Fruit fly (Drosophila melanogaster) whole organism, embryonic: ENCODE data around the gene IntS10.

Experiments
- Adf1 ChIP-seq: fragments of 200-800 bp; sonication (Bioruptor generic); IDR thresholded peaks from 2 replicates; pipeline ENCODE4 v1.3.6; 2022; ENCODE audit warnings: missing biosample characterization, missing genetic modification characterization
- Atf3 ChIP-seq: fragments of 200-800 bp; sonication (Bioruptor generic); optimal IDR thresholded peaks from 3 replicates; lab custom pipeline; 2016; ENCODE audit warnings: missing biosample characterization, missing genetic modification characterization
- CG10209 ChIP-seq: fragments of 200-800 bp; sonication (Bioruptor generic); optimal IDR thresholded peaks from 3 replicates; lab custom pipeline; 2017; ENCODE audit warnings: missing biosample characterization, mild to moderate bottlenecking, missing genetic modification characterization, missing genetic modification reagents
- CG10267 ChIP-seq: fragments of 200-800 bp; sonication (Bioruptor generic); optimal IDR thresholded peaks from 2 replicates; lab custom pipeline; 2018; ENCODE audit warnings: missing biosample characterization, mild to moderate bottlenecking, missing genetic modification characterization, moderate library complexity
- CG10462 ChIP-seq: fragments of 200-800 bp; sonication (Bioruptor generic); optimal IDR thresholded peaks from 2 replicates; lab custom pipeline; 2016; ENCODE audit warnings: missing biosample characterization, missing genetic modification characterization
- CG11723 ChIP-seq: fragments of 200-800 bp; sonication (Bioruptor generic); optimal IDR thresholded peaks from 2 replicates; lab custom pipeline; 2017; ENCODE audit warnings: missing biosample characterization, mild to moderate bottlenecking, missing genetic modification characterization
- CG12391 ChIP-seq: fragments of 200-800 bp; sonication (Bioruptor generic); optimal IDR thresholded peaks from 3 replicates; lab custom pipeline; 2018; ENCODE audit warnings: missing biosample characterization, mild to moderate bottlenecking, missing genetic modification characterization, moderate library complexity
- CG12942 ChIP-seq: fragments of 200-800 bp; sonication (Bioruptor generic); optimal IDR thresholded peaks from 3 replicates; lab custom pipeline; 2016; ENCODE audit warnings: missing biosample characterization, missing genetic modification characterization
- CG13287 ChIP-seq: fragments of 200-800 bp; sonication (Bioruptor generic); IDR thresholded peaks from 2 replicates; pipeline ENCODE4 v1.3.6; 2022; ENCODE audit warnings: missing biosample characterization, missing genetic modification characterization; ENCODE audit not compliant: partially characterized antibody
- CG15073 ChIP-seq: fragments of 200-800 bp; sonication (Bioruptor generic); optimal IDR thresholded peaks from 2 replicates; lab custom pipeline; 2016; ENCODE audit warnings: missing biosample characterization, missing genetic modification characterization
- CG1529 ChIP-seq: fragments of 200-800 bp; sonication (Bioruptor generic); optimal IDR thresholded peaks from 3 replicates; lab custom pipeline; 2018; ENCODE audit warnings: missing biosample characterization, missing genetic modification characterization
- CG15696 ChIP-seq: fragments of 200-800 bp; sonication (Bioruptor generic); optimal IDR thresholded peaks from 2 replicates; lab custom pipeline; 2019; ENCODE audit warnings: missing biosample characterization, mild to moderate bottlenecking, missing genetic modification characterization, moderate library complexity
- CG17829 ChIP-seq: fragments of 200-800 bp; optimal IDR thresholded peaks from 2 replicates; lab custom pipeline; 2019; ENCODE audit warnings: missing biosample characterization, mild to moderate bottlenecking, missing genetic modification characterization, moderate library complexity
- CG2202 ChIP-seq: fragments of 200-800 bp; sonication (Bioruptor generic); optimal IDR thresholded peaks from 2 replicates; lab custom pipeline; 2018; ENCODE audit warnings: missing biosample characterization, mild to moderate bottlenecking, missing genetic modification characterization
- CG2712 ChIP-seq: fragments of 200-800 bp; optimal IDR thresholded peaks from 3 replicates; lab custom pipeline; 2019; ENCODE audit warnings: missing biosample characterization, mild to moderate bottlenecking, missing genetic modification characterization, moderate library complexity
- CG3407 ChIP-seq: fragments of 200-800 bp; sonication (Bioruptor generic); optimal IDR thresholded peaks from 2 replicates; lab custom pipeline; 2018; ENCODE audit warnings: missing biosample characterization, mild to moderate bottlenecking, missing genetic modification characterization
- CG6254 ChIP-seq: fragments of 200-800 bp; sonication (Bioruptor generic); optimal IDR thresholded peaks from 3 replicates; lab custom pipeline; 2017; ENCODE audit warnings: mild to moderate bottlenecking, missing biosample characterization, missing genetic modification reagents, missing genetic modification characterization
- CG7839 ChIP-seq: fragments of 200-800 bp; sonication (Bioruptor generic); optimal IDR thresholded peaks from 3 replicates; lab custom pipeline; 2018; ENCODE audit warnings: missing biosample characterization, mild to moderate bottlenecking, missing genetic modification characterization, moderate library complexity
- CG8089 ChIP-seq: fragments of 200-800 bp; sonication (Bioruptor generic); optimal IDR thresholded peaks from 3 replicates; lab custom pipeline; 2016; ENCODE audit warnings: missing biosample characterization, missing genetic modification characterization
- CG8388 ChIP-seq: fragments of 200-800 bp; sonication (Bioruptor generic); optimal IDR thresholded peaks from 2 replicates; lab custom pipeline; 2019; ENCODE audit warnings: missing biosample characterization, mild to moderate bottlenecking, missing genetic modification characterization, moderate library complexity
- CG9727 ChIP-seq: fragments of 200-800 bp; sonication (Bioruptor generic); optimal IDR thresholded peaks from 3 replicates; lab custom pipeline; 2017; ENCODE audit warnings: missing biosample characterization, mild to moderate bottlenecking, missing genetic modification characterization
- CHES-1-like ChIP-seq: fragments of 200-800 bp; sonication (Bioruptor generic); optimal IDR thresholded peaks from 2 replicates; lab custom pipeline; 2016; ENCODE audit warnings: missing biosample characterization, missing genetic modification characterization
- CkIIα-i1 ChIP-seq: fragments of 200-800 bp; sonication (Bioruptor generic); IDR thresholded peaks from 2 replicates; pipeline ENCODE4 v1.3.6; 2022; ENCODE audit warnings: missing biosample characterization, missing genetic modification characterization
- CoRest ChIP-seq: fragments of 200-800 bp; sonication (Bioruptor generic); optimal IDR thresholded peaks from 3 replicates; lab custom pipeline; 2018; ENCODE audit warnings: missing biosample characterization, mild to moderate bottlenecking, missing genetic modification characterization, moderate library complexity
- D19B ChIP-seq: fragments of 200-800 bp; sonication (Bioruptor generic); optimal IDR thresholded peaks from 2 replicates; lab custom pipeline; 2017; ENCODE audit warnings: missing biosample characterization, mild to moderate bottlenecking, missing genetic modification characterization
- Elba2 ChIP-seq: fragments of 200-800 bp; sonication (Bioruptor generic); optimal IDR thresholded peaks from 3 replicates; lab custom pipeline; 2016; ENCODE audit warnings: missing biosample characterization, missing genetic modification characterization
- H15 ChIP-seq: fragments of 200-800 bp; sonication (Bioruptor generic); IDR thresholded peaks from 3 replicates; pipeline ENCODE4 v1.3.6; 2022; ENCODE audit warnings: missing biosample characterization, missing genetic modification characterization
- Hmr ChIP-seq: fragments of 200-800 bp; sonication (Bioruptor generic); optimal IDR thresholded peaks from 3 replicates; lab custom pipeline; 2017; ENCODE audit warnings: mild to moderate bottlenecking, missing biosample characterization, missing genetic modification reagents, missing genetic modification characterization
- MTF-1 ChIP-seq: fragments of 200-800 bp; sonication (Bioruptor generic); optimal IDR thresholded peaks from 2 replicates; lab custom pipeline; 2018; ENCODE audit warnings: missing biosample characterization, mild to moderate bottlenecking, missing genetic modification characterization, borderline replicate concordance
- Ptx1 ChIP-seq: fragments of 200-800 bp; sonication (Bioruptor generic); IDR thresholded peaks from 2 replicates; pipeline ENCODE4 v1.3.6; 2022; ENCODE audit warnings: missing biosample characterization, missing genetic modification characterization
- Rfx ChIP-seq: fragments of 200-800 bp; sonication (Bioruptor generic); IDR thresholded peaks from 2 replicates; pipeline ENCODE4 v1.3.6; 2022; ENCODE audit warnings: missing biosample characterization, missing genetic modification characterization
- Stat92E ChIP-seq, 3 experiments: fragments of >200 bp in 2 of 3; fragments of 200-800 bp in 1 of 3; sonication (Bioruptor generic) in 1 of 3; optimal IDR thresholded peaks; 2 replicates each; lab custom pipeline; 2017 to 2019; ENCODE audit warnings: missing biosample characterization in 3 of 3, missing genetic modification characterization in 3 of 3, mild to moderate bottlenecking in 1 of 3, moderate library complexity in 1 of 3
- ase ChIP-seq: fragments of 200-800 bp; sonication (Bioruptor generic); IDR thresholded peaks from 3 replicates; pipeline ENCODE4 v1.3.6; 2022; ENCODE audit warnings: missing biosample characterization, missing genetic modification characterization
- chm ChIP-seq: fragments of 200-800 bp; sonication (Bioruptor generic); IDR thresholded peaks from 2 replicates; pipeline ENCODE4 v1.3.6; 2022; ENCODE audit warnings: missing biosample characterization, missing genetic modification characterization
- croc ChIP-seq: fragments of 200-800 bp; sonication (Bioruptor generic); conservative IDR thresholded peaks from 3 replicates; pipeline ENCODE4 v1.3.6; 2022; ENCODE audit warnings: missing biosample characterization, missing genetic modification characterization
- dmrt99B ChIP-seq: fragments of 200-800 bp; sonication (Bioruptor generic); optimal IDR thresholded peaks from 2 replicates; lab custom pipeline; 2018; ENCODE audit warnings: missing biosample characterization, mild to moderate bottlenecking, missing genetic modification characterization, moderate library complexity
- gem ChIP-seq: fragments of 200-800 bp; sonication (Bioruptor generic); optimal IDR thresholded peaks from 2 replicates; lab custom pipeline; 2019; ENCODE audit warnings: missing biosample characterization, mild to moderate bottlenecking, missing genetic modification characterization, moderate library complexity
- nmo ChIP-seq: fragments of 200-800 bp; sonication (Bioruptor generic); optimal IDR thresholded peaks from 2 replicates; lab custom pipeline; 2018; ENCODE audit warnings: missing biosample characterization, mild to moderate bottlenecking, missing genetic modification characterization, moderate library complexity
- oc ChIP-seq: fragments of 200-800 bp; sonication (Bioruptor generic); optimal IDR thresholded peaks from 2 replicates; lab custom pipeline; 2018; ENCODE audit warnings: missing biosample characterization, mild to moderate bottlenecking, missing genetic modification characterization, moderate library complexity
- org-1 ChIP-seq: fragments of 200-800 bp; sonication (Bioruptor generic); optimal IDR thresholded peaks from 2 replicates; lab custom pipeline; 2017; ENCODE audit warnings: missing biosample characterization, missing genetic modification characterization
- otp ChIP-seq: fragments of 200-800 bp; sonication (Bioruptor generic); IDR thresholded peaks from 3 replicates; pipeline ENCODE4, ENCODE4 v1.3.6; 2022; ENCODE audit warnings: missing biosample characterization, missing genetic modification characterization
- prd ChIP-seq, 3 experiments: fragments of >200 bp in 2 of 3; fragments of 200-800 bp in 1 of 3; sonication (Bioruptor generic) in 1 of 3; optimal IDR thresholded peaks in 2 of 3; IDR thresholded peaks in 1 of 3; 2 replicates in 2 of 3; 3 replicates in 1 of 3; pipeline versions ENCODE4 v1.3.6 to Lab custom; 2017 to 2022; ENCODE audit warnings: missing biosample characterization in 1 of 3, missing genetic modification characterization in 1 of 3
- psq ChIP-seq: fragments of 200-800 bp; sonication (Bioruptor generic); optimal IDR thresholded peaks from 2 replicates; lab custom pipeline; 2017; ENCODE audit warnings: missing biosample characterization, missing genetic modification characterization
- sc ChIP-seq, 3 experiments: fragments of >200 bp in 2 of 3; fragments of 200-800 bp in 1 of 3; sonication (Bioruptor generic) in 1 of 3; optimal IDR thresholded peaks; 2 replicates in 2 of 3; 3 replicates in 1 of 3; lab custom pipeline; 2017; ENCODE audit warnings: mild to moderate bottlenecking in 1 of 3, missing biosample characterization in 1 of 3, missing genetic modification characterization in 1 of 3, missing genetic modification reagents in 1 of 3
- sima ChIP-seq: fragments of 200-800 bp; sonication (Bioruptor generic); optimal IDR thresholded peaks from 2 replicates; lab custom pipeline; 2016; ENCODE audit warnings: missing biosample characterization, missing genetic modification characterization
- sisA ChIP-seq: fragments of 200-800 bp; sonication (Bioruptor generic); IDR thresholded peaks from 2 replicates; pipeline ENCODE4 v1.3.6; 2022; ENCODE audit warnings: missing biosample characterization, missing genetic modification characterization
- unpg ChIP-seq: fragments of 200-800 bp; sonication (Bioruptor generic); optimal IDR thresholded peaks from 3 replicates; lab custom pipeline; 2018; ENCODE audit warnings: missing biosample characterization, mild to moderate bottlenecking, missing genetic modification characterization, moderate library complexity
- vnd ChIP-seq: fragments of 200-800 bp; sonication (Bioruptor generic); IDR thresholded peaks from 3 replicates; pipeline ENCODE4 v1.3.6; 2022; ENCODE audit warnings: missing biosample characterization, missing genetic modification characterization; ENCODE audit not compliant: partially characterized antibody

The IntS10 gene

DNA sequence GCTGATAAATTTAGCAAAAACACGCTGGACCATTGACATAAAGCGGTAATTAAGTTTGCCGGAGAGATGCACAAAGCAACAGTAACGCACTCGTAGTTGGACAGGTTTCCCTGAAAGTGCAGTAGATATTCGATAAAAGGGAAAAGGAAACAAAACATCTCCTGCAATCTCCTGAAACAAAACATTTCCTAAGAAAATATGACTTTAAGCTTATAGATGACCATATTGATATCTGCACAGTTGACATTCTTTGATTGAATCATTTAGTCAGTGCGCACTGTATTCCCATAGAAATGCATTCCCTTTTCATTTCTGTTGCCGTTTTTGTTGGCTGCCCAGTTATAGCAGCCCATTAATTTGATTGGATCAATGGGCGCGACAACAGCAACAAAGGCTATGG lies 46.3 kb downstream of the IntS10 start (continued):
- TF ChIP-seq CG11723 (GFP tag; lab: Kevin White, UChicago): peak; percentile 7
- peak; percentile 40 for TF ChIP-seq CG12942 (GFP tag; lab: Kevin White, UChicago)
- peak; percentile 60 for TF ChIP-seq CG8089
- TF ChIP-seq dmrt99B (tag; lab: Kevin White, UChicago): peak; percentile 49
- TF ChIP-seq chm (GFP tag; lab: Robert Waterston, UW): peak; percentile 38; the same call in 1 of the 2 replicates
- TF ChIP-seq vnd: no peak
- peak; percentile 62 for TF ChIP-seq CG12391
- peak; percentile 21 for TF ChIP-seq CG10462 (GFP tag; lab: Kevin White, UChicago)
- peak; percentile 31 for TF ChIP-seq CG9727 (GFP tag; lab: Kevin White, UChicago)
- 0 out of 3 replicates have a peak, but pooled peaks have one; percentile 34 for TF ChIP-seq ase (GFP tag; lab: Robert Waterston, UW)
- TF ChIP-seq CG2712 (tag; lab: Kevin White, UChicago): peak; percentile 49
- no peak for TF ChIP-seq prd (optimal IDR thresholded peaks at IDR 0.05; lab: Kevin White, UChicago)
- TF ChIP-seq prd (GFP tag; IDR thresholded peaks at IDR 0.05; lab: Robert Waterston, UW): peak; percentile 76; the same call in 2 of the 3 replicates
- TF ChIP-seq Atf3: peak; percentile 21
- peak; percentile 59 for TF ChIP-seq CG15696 (tag; lab: Kevin White, UChicago)
- no peak for TF ChIP-seq Hmr (GFP tag; lab: Kevin White, UChicago)
- TF ChIP-seq sisA (GFP tag; lab: Robert Waterston, UW): peak; percentile 79
- no peak for TF ChIP-seq CG13287 (GFP tag; lab: Robert Waterston, UW)
- no peak for TF ChIP-seq Adf1 (GFP tag; lab: Robert Waterston, UW)
- TF ChIP-seq MTF-1 (GFP tag; lab: Kevin White, UChicago): no peak
- peak; percentile 79 for TF ChIP-seq oc (tag; lab: Kevin White, UChicago)
- no peak for TF ChIP-seq CG15073 (GFP tag; lab: Kevin White, UChicago)
- TF ChIP-seq CkIIα-i1 (GFP tag; lab: Robert Waterston, UW): no peak
- TF ChIP-seq CoRest (tag; lab: Kevin White, UChicago): peak; percentile 70
- no peak for TF ChIP-seq CG6254 (GFP tag; lab: Kevin White, UChicago)
- TF ChIP-seq CG2202 (tag; lab: Kevin White, UChicago): peak; percentile 46
- peak; percentile 67 for TF ChIP-seq unpg (GFP tag; lab: Kevin White, UChicago)
- no peak for TF ChIP-seq Elba2 (GFP tag; lab: Kevin White, UChicago)
- TF ChIP-seq otp: peak; percentile 76
- TF ChIP-seq psq: no peak
- peak; percentile 35 for TF ChIP-seq CG7839 (tag; lab: Kevin White, UChicago)
- peak; percentile 36; the same call in 1 of the 2 replicates for TF ChIP-seq Ptx1 (GFP tag; lab: Robert Waterston, UW)
- peak; percentile 34 for TF ChIP-seq CG17829 (tag; lab: Kevin White, UChicago)
- peak; percentile 74 for TF ChIP-seq nmo (GFP tag; lab: Kevin White, UChicago)
- no peak for TF ChIP-seq D19B (GFP tag; lab: Kevin White, UChicago)
- TF ChIP-seq CHES-1-like (GFP tag; lab: Kevin White, UChicago): peak; percentile 5

dm6 chr3L:3855194-3855980 lies 48.9 kb downstream of the IntS10 start:
- TF ChIP-seq Rfx (GFP tag; lab: Robert Waterston, UW) (no peak), sima (GFP tag; lab: Kevin White, UChicago) (no peak), H15 (GFP tag; lab: Robert Waterston, UW) (no peak), CG1529 (GFP tag; lab: Kevin White, UChicago) (peak; percentile 50), Stat92E (GFP tag; optimal IDR thresholded peaks at IDR 0.05; lab: Kevin White, UChicago) (peak in 1 of 3 experiments; percentile 11), gem (tag; lab: Kevin White, UChicago) (peak; percentile 80), CG8388 (GFP tag; lab: Kevin White, UChicago) (peak; percentile 68), CG10209 (GFP tag; lab: Kevin White, UChicago) (peak; percentile 56), croc (GFP tag; lab: Robert Waterston, UW) (peak; percentile 48; the same call in 1 of the 3 replicates), CG10267 (tag; lab: Kevin White, UChicago) (peak; percentile 69), sc (optimal IDR thresholded peaks at IDR 0.05; lab: Kevin White, UChicago) (no peak), sc (GFP tag; optimal IDR thresholded peaks at IDR 0.05; lab: Kevin White, UChicago) (peak; percentile 38), org-1 (peak; percentile 13), CG3407 (GFP tag; lab: Kevin White, UChicago) (peak; percentile 43)
